Fruit fly (Drosophila melanogaster): Measurements from ENCODE around the gene CG9109.

The CG9109 gene

dm6 chr2L:5979957-5980861 lies 54.0 kb downstream of the CG9109 start (continued):
- TF ChIP-seq CG42726 (GFP tag; IDR thresholded peaks at IDR 0.05; ENCODE audit: partially characterized antibody) = no peak
- no peak for TF ChIP-seq Sry-δ (GFP tag; optimal IDR thresholded peaks at IDR 0.05)
- peak; percentile 33 for TF ChIP-seq cwo (GFP tag; optimal IDR thresholded peaks at IDR 0.05)
- no peak for TF ChIP-seq Bgb (GFP tag; IDR thresholded peaks at IDR 0.05; ENCODE audit: partially characterized antibody)
- TF ChIP-seq Trl (optimal IDR thresholded peaks at IDR 0.05) = peak; percentile 97 to 98
- TF ChIP-seq Trl (GFP tag; optimal IDR thresholded peaks at IDR 0.05) = peak; percentile 62
- TF ChIP-seq YL-1 (GFP tag; optimal IDR thresholded peaks at IDR 0.05) = peak; percentile 23
- TF ChIP-seq odd (GFP tag; optimal IDR thresholded peaks at IDR 0.05) = peak; percentile 57
- no peak for TF ChIP-seq Abd-B (GFP tag; optimal IDR thresholded peaks at IDR 0.05)
- TF ChIP-seq cg (GFP tag; optimal IDR thresholded peaks at IDR 0.05) = peak; percentile 92
- peak; percentile 68 for TF ChIP-seq CG12071 (GFP tag; optimal IDR thresholded peaks at IDR 0.05)
- TF ChIP-seq trem (tag; optimal IDR thresholded peaks at IDR 0.05) = peak; percentile 12
- peak; percentile 19 for TF ChIP-seq caup (GFP tag; optimal IDR thresholded peaks at IDR 0.05; ENCODE audit: severe bottlenecking)
- peak in 1 of 3 experiments; percentile 79 for TF ChIP-seq Stat92E (GFP tag; optimal IDR thresholded peaks at IDR 0.05)
- TF ChIP-seq CG3281 (GFP tag; optimal IDR thresholded peaks at IDR 0.05) = peak; percentile 34
- peak; percentile 23 for TF ChIP-seq CG12769 (tag; optimal IDR thresholded peaks at IDR 0.05)
- no peak for TF ChIP-seq MBD-R2 (GFP tag; IDR thresholded peaks at IDR 0.05)
- peak; percentile 16 to 27 for TF ChIP-seq bsh (GFP tag; optimal IDR thresholded peaks at IDR 0.05)
- TF ChIP-seq en (GFP tag; optimal IDR thresholded peaks at IDR 0.05) = no peak
- no peak for TF ChIP-seq Vsx1 (GFP tag; optimal IDR thresholded peaks at IDR 0.05)
- TF ChIP-seq Optix (GFP tag; IDR thresholded peaks at IDR 0.05) = no peak
- peak; percentile 6 for TF ChIP-seq sqz (GFP tag; optimal IDR thresholded peaks at IDR 0.05)
- peak; percentile 51 for TF ChIP-seq Deaf1 (tag; optimal IDR thresholded peaks at IDR 0.05)
- peak; percentile 51 for TF ChIP-seq B-H2 (GFP tag; optimal IDR thresholded peaks at IDR 0.05)
- TF ChIP-seq dmrt99B (tag; optimal IDR thresholded peaks at IDR 0.05) = peak; percentile 30
- peak; percentile 70 for TF ChIP-seq lbe (GFP tag; optimal IDR thresholded peaks at IDR 0.05)
- TF ChIP-seq grn (GFP tag; optimal IDR thresholded peaks at IDR 0.05) = peak; percentile 4
- no peak for TF ChIP-seq Opbp (GFP tag; IDR thresholded peaks at IDR 0.05; ENCODE audit: partially characterized antibody)
- TF ChIP-seq CG1832 (GFP tag; optimal IDR thresholded peaks at IDR 0.05) = peak; percentile 92
- TF ChIP-seq sd (tag; optimal IDR thresholded peaks at IDR 0.05) = peak; percentile 41
- no peak for TF ChIP-seq CG10959 (GFP tag; IDR thresholded peaks at IDR 0.05)
- no peak for TF ChIP-seq CG4404 (GFP tag; IDR thresholded peaks at IDR 0.05)
- TF ChIP-seq CG11085 (GFP tag; IDR thresholded peaks at IDR 0.05) = no peak
- TF ChIP-seq Fer1 (GFP tag; optimal IDR thresholded peaks at IDR 0.05) = peak; percentile 82
- peak in 1 of 2 experiments; percentile 19 for TF ChIP-seq Pdp1 (GFP tag; optimal IDR thresholded peaks at IDR 0.05)
- TF ChIP-seq CG15514 (GFP tag; optimal IDR thresholded peaks at IDR 0.05) = peak; percentile 25
- TF ChIP-seq Hmr (GFP tag; optimal IDR thresholded peaks at IDR 0.05) = peak; percentile 39
- TF ChIP-seq Hr78 (GFP tag; optimal IDR thresholded peaks at IDR 0.05) = no peak
- TF ChIP-seq Nf-YB (GFP tag; optimal IDR thresholded peaks at IDR 0.05) = peak; percentile 20
- TF ChIP-seq CG11398 (GFP tag; optimal IDR thresholded peaks at IDR 0.05) = peak; percentile 53
- peak in 1 of 2 experiments; percentile 37 for TF ChIP-seq insv (GFP tag; optimal IDR thresholded peaks at IDR 0.05)
- TF ChIP-seq CG17385 (GFP tag; optimal IDR thresholded peaks at IDR 0.05) = peak; percentile 58
- TF ChIP-seq NfI (GFP tag; optimal IDR thresholded peaks at IDR 0.05) = peak; percentile 4
- peak; percentile 42 for TF ChIP-seq salm (tag; optimal IDR thresholded peaks at IDR 0.05)
- TF ChIP-seq Eip74EF (GFP tag; optimal IDR thresholded peaks at IDR 0.05) = peak in 1 of 2 experiments; percentile 62
- TF ChIP-seq grau (tag; optimal IDR thresholded peaks at IDR 0.05) = peak; percentile 33
